Worm (Caenorhabditis elegans) whole organism, early embryonic: ENCODE results near the gene C10C5.3.

Experiments used
- F13C5.2 ChIP-seq: sonication (generic microtip); optimal IDR thresholded peaks from 2 replicates; lab custom pipeline; 2017; ENCODE audit warnings: mild to moderate bottlenecking, missing genetic modification characterization, inconsistent platforms, missing compliant biosample characterization
- ama-1 ChIP-seq: fragments of 150-350 bp; optimal IDR thresholded peaks from 2 replicates; lab custom pipeline; 2014
- pes-1 ChIP-seq: fragments of 200-800 bp; sonication (Bioruptor generic); IDR thresholded peaks from 2 replicates; pipeline ENCODE4 v1.3.6; 2022; ENCODE audit warnings: missing genetic modification reagents, missing genetic modification characterization, missing compliant biosample characterization
- tbx-11 ChIP-seq: fragments of 200-800 bp; sonication (Bioruptor generic); IDR thresholded peaks from 2 replicates; pipeline ENCODE4 v1.3.6; 2022; ENCODE audit warnings: missing genetic modification characterization, missing compliant biosample characterization
- tbx-37 ChIP-seq: fragments of 200-800 bp; sonication (Bioruptor generic); conservative IDR thresholded peaks from 2 replicates; pipeline ENCODE4 v1.3.6; 2022; ENCODE audit warnings: missing genetic modification reagents, missing genetic modification characterization, missing compliant biosample characterization
- tra-4 ChIP-seq: sonication (generic microtip); optimal IDR thresholded peaks from 2 replicates; lab custom pipeline; 2017; ENCODE audit warnings: missing genetic modification characterization, missing compliant biosample characterization

- no peak for TF ChIP-seq ama-1
- TF ChIP-seq tbx-37 (GFP tag; lab: Robert Waterston, UW), result no peak
- TF ChIP-seq pes-1 (GFP tag; lab: Robert Waterston, UW), result no peak
- no peak for TF ChIP-seq F13C5.2 (tag; lab: Kevin White, UChicago)
- no peak for TF ChIP-seq tra-4 (tag; lab: Kevin White, UChicago)
- TF ChIP-seq tbx-11 (GFP tag; lab: Robert Waterston, UW), result no peak
These were observed 38.0 kb upstream of the C10C5.3 start, which contains the start of gene T20D3.5 for ce11 chrIV:9336538-9337090.
